Worm (Caenorhabditis elegans) whole organism, L1 larva: ENCODE data around the gene C16A11.7.

ENCODE experiments used
- C04F5.9 ChIP-seq: sonication (generic microtip); optimal IDR thresholded peaks from 2 replicates; lab custom pipeline; 2016; ENCODE audit warnings: missing genetic modification characterization, missing compliant biosample characterization
- aly-2 ChIP-seq: fragments of 150-350 bp; optimal IDR thresholded peaks from 2 replicates; lab custom pipeline; 2014; ENCODE audit warnings: missing biosample characterization, missing genetic modification characterization
- blmp-1 ChIP-seq: fragments of 150-350 bp; optimal IDR thresholded peaks from 2 replicates; lab custom pipeline; 2014; ENCODE audit warnings: missing biosample characterization, missing genetic modification characterization
- ceh-82 ChIP-seq, 3 experiments: fragments of 150-350 bp in 1 of 3; sonication (generic microtip) in 2 of 3; optimal IDR thresholded peaks; 2 replicates each; lab custom pipeline; 2014 to 2017; ENCODE audit warnings: missing biosample characterization in 3 of 3, missing genetic modification characterization in 3 of 3
- ces-1 ChIP-seq: fragments of 150-350 bp; optimal IDR thresholded peaks from 2 replicates; lab custom pipeline; 2014; ENCODE audit warnings: missing biosample characterization, missing genetic modification reagents, missing genetic modification characterization
- dpl-1 ChIP-seq, 3 experiments: fragments of 150-350 bp in 2 of 3; sonication (generic microtip) in 1 of 3; optimal IDR thresholded peaks; 2 replicates each; lab custom pipeline; 2014 to 2017; ENCODE audit warnings: missing biosample characterization in 3 of 3, missing genetic modification characterization in 3 of 3, missing genetic modification reagents in 3 of 3
- dsc-1 ChIP-seq: sonication (generic microtip); optimal IDR thresholded peaks from 2 replicates; lab custom pipeline; 2016; ENCODE audit warnings: mild to moderate bottlenecking, missing genetic modification characterization, missing compliant biosample characterization
- efl-1 ChIP-seq, 4 experiments: fragments of 150-350 bp; optimal IDR thresholded peaks in 3 of 4; peaks in 1 of 4; 1 replicate in 1 of 4; 2 replicates in 3 of 4; lab custom pipeline; 2014; ENCODE audit warnings: missing biosample characterization in 2 of 4, missing genetic modification characterization in 2 of 4, missing genetic modification reagents in 2 of 4
- elt-2 ChIP-seq: sonication (generic microtip); optimal IDR thresholded peaks from 2 replicates; lab custom pipeline; 2016; ENCODE audit warnings: missing genetic modification characterization, mild to moderate bottlenecking, inconsistent platforms, missing compliant biosample characterization, missing genetic modification reagents
- elt-3 ChIP-seq, 6 experiments: fragments of 150-350 bp in 1 of 6; sonication (generic microtip); optimal IDR thresholded peaks; 2 replicates each; lab custom pipeline; 2017 to 2018; ENCODE audit warnings: missing biosample characterization in 6 of 6, missing genetic modification characterization in 6 of 6, inconsistent platforms in 1 of 6
- ets-5 ChIP-seq: fragments of 200-800 bp; sonication (Bioruptor generic); IDR thresholded peaks from 2 replicates; pipeline ENCODE4 v1.3.6; 2022; ENCODE audit warnings: missing genetic modification characterization, missing compliant biosample characterization
- fkh-10 ChIP-seq: sonication (generic microtip); optimal IDR thresholded peaks from 2 replicates; lab custom pipeline; 2017; ENCODE audit warnings: missing biosample characterization, missing genetic modification reagents, missing genetic modification characterization
- grh-1 ChIP-seq: fragments of 200-800 bp; sonication (Bioruptor generic); IDR thresholded peaks from 2 replicates; pipeline ENCODE4 v1.3.6; 2022; ENCODE audit warnings: missing genetic modification reagents, missing genetic modification characterization, missing compliant biosample characterization
- hlh-17 ChIP-seq: fragments of 200-800 bp; sonication (Bioruptor generic); optimal IDR thresholded peaks from 2 replicates; lab custom pipeline; 2018; ENCODE audit warnings: missing genetic modification characterization, mild to moderate bottlenecking, missing compliant biosample characterization, moderate library complexity, borderline replicate concordance
- hpl-2 ChIP-seq: fragments of 150-350 bp; optimal IDR thresholded peaks from 2 replicates; lab custom pipeline; 2014; ENCODE audit warnings: missing biosample characterization, missing genetic modification reagents, missing genetic modification characterization
- irx-1 ChIP-seq: sonication (generic microtip); optimal IDR thresholded peaks from 2 replicates; lab custom pipeline; 2016; ENCODE audit warnings: missing genetic modification characterization, missing compliant biosample characterization
- lin-14 ChIP-seq: fragments of 200-800 bp; sonication (Bioruptor generic); optimal IDR thresholded peaks from 2 replicates; lab custom pipeline; 2018; ENCODE audit warnings: mild to moderate bottlenecking, missing genetic modification characterization, moderate library complexity, missing compliant biosample characterization
- lin-15B ChIP-seq: fragments of 150-350 bp; sonication (generic microtip); optimal IDR thresholded peaks from 3 replicates; lab custom pipeline; 2014; ENCODE audit warnings: missing biosample characterization, missing genetic modification characterization
- lsy-2 ChIP-seq, 2 experiments: fragments of 150-350 bp; optimal IDR thresholded peaks; 2 replicates each; lab custom pipeline; 2014; ENCODE audit warnings: missing biosample characterization in 2 of 2, missing genetic modification characterization in 2 of 2
- mab-9 ChIP-seq: fragments of 200-800 bp; sonication (Bioruptor generic); IDR thresholded peaks from 2 replicates; pipeline ENCODE4 v1.3.6; 2022; ENCODE audit warnings: missing genetic modification reagents, missing genetic modification characterization, missing compliant biosample characterization
- mdl-1 ChIP-seq, 2 experiments: fragments of 150-350 bp; optimal IDR thresholded peaks; 2 replicates each; lab custom pipeline; 2014 to 2017; ENCODE audit warnings: missing biosample characterization in 2 of 2, missing genetic modification characterization in 2 of 2, inconsistent platforms in 1 of 2
- mef-2 ChIP-seq: fragments of 150-350 bp; optimal IDR thresholded peaks from 2 replicates; lab custom pipeline; 2014; ENCODE audit warnings: missing biosample characterization, missing genetic modification characterization
- nhr-19 ChIP-seq: fragments of 200-800 bp; sonication (Bioruptor generic); conservative IDR thresholded peaks from 2 replicates; pipeline ENCODE4 v1.3.6; 2022; ENCODE audit warnings: missing genetic modification characterization, missing compliant biosample characterization
- nhr-28 ChIP-seq: fragments of 150-350 bp; optimal IDR thresholded peaks from 2 replicates; lab custom pipeline; 2014; ENCODE audit warnings: missing biosample characterization, missing genetic modification characterization
- nhr-47 ChIP-seq: sonication (generic microtip); optimal IDR thresholded peaks from 2 replicates; lab custom pipeline; 2016; ENCODE audit warnings: mild to moderate bottlenecking, missing genetic modification characterization, moderate library complexity, missing compliant biosample characterization
- nhr-76 ChIP-seq: sonication (generic microtip); optimal IDR thresholded peaks from 2 replicates; lab custom pipeline; 2017; ENCODE audit warnings: missing biosample characterization, missing genetic modification characterization
- nhr-77 ChIP-seq: fragments of 150-350 bp; optimal IDR thresholded peaks from 2 replicates; lab custom pipeline; 2014; ENCODE audit warnings: missing biosample characterization, missing genetic modification characterization
- nhr-84 ChIP-seq: sonication (generic microtip); optimal IDR thresholded peaks from 2 replicates; lab custom pipeline; 2017; ENCODE audit warnings: missing biosample characterization, missing genetic modification characterization
- nhr-90 ChIP-seq: sonication (generic microtip); optimal IDR thresholded peaks from 2 replicates; lab custom pipeline; 2016; ENCODE audit warnings: mild to moderate bottlenecking, missing genetic modification characterization, missing compliant biosample characterization; ENCODE audit not compliant: poor library complexity
- pag-3 ChIP-seq: sonication (generic microtip); optimal IDR thresholded peaks from 2 replicates; lab custom pipeline; 2017; ENCODE audit warnings: missing genetic modification characterization, mild to moderate bottlenecking, missing compliant biosample characterization, antibody characterized with exemption, borderline replicate concordance; ENCODE audit not compliant: insufficient read depth
- pax-3 ChIP-seq: fragments of 200-800 bp; sonication (Bioruptor generic); optimal IDR thresholded peaks from 2 replicates; lab custom pipeline; 2018; ENCODE audit warnings: mild to moderate bottlenecking, missing genetic modification characterization, moderate library complexity, missing compliant biosample characterization
- snpc-4 ChIP-seq: fragments of 150-350 bp; optimal IDR thresholded peaks from 2 replicates; lab custom pipeline; 2014; ENCODE audit warnings: missing biosample characterization, missing genetic modification characterization
- snu-23 ChIP-seq: sonication (generic microtip); optimal IDR thresholded peaks from 2 replicates; lab custom pipeline; 2016; ENCODE audit warnings: missing genetic modification characterization, missing compliant biosample characterization
- sup-37 ChIP-seq: fragments of 200-800 bp; sonication (Bioruptor generic); optimal IDR thresholded peaks from 2 replicates; lab custom pipeline; 2018; ENCODE audit warnings: mild to moderate bottlenecking, missing genetic modification characterization, missing compliant biosample characterization
- tlp-1 ChIP-seq: fragments of 150-350 bp; optimal IDR thresholded peaks from 2 replicates; lab custom pipeline; 2014; ENCODE audit warnings: missing biosample characterization, missing genetic modification characterization
- unc-86 ChIP-seq: sonication (generic microtip); optimal IDR thresholded peaks from 2 replicates; lab custom pipeline; 2016; ENCODE audit warnings: missing genetic modification characterization, missing compliant biosample characterization
- unc-98 ChIP-seq: fragments of 200-800 bp; sonication (Bioruptor generic); IDR thresholded peaks from 2 replicates; pipeline ENCODE4 v1.3.6; 2022; ENCODE audit warnings: missing genetic modification characterization, missing compliant biosample characterization
- zag-1 ChIP-seq: fragments of 150-350 bp; optimal IDR thresholded peaks from 2 replicates; lab custom pipeline; 2014; ENCODE audit warnings: missing biosample characterization, missing genetic modification characterization

Gene C16A11.7

ce11 chrII:4297259-4297658, 40.5 kb upstream of the C16A11.7 start:
- TF ChIP-seq aly-2 (tag; lab: Kevin White, UChicago) (no peak), elt-2 (tag; lab: Kevin White, UChicago) (peak; percentile 63)

DNA sequence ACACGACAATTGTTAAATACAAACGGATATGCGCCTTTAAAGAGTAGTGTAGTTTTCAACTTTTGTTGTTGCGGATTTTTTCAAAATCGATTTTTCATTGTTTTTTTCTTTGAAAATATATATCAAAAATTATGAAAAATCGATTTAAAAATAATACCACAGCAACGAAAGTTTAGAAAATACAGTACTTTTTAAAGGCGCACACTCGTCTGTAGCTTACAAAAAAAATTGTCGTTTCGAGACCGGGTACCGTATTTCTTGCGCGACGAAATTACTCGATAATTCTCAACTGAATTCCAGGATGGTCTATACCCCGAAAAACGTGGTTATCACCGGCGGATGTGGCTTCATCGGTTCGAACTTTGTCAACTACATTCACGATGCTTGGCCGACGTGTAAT, 38.0 kb upstream of the C16A11.7 start, which contains the start of gene rml-4:
Gene rml-4 (plus strand): TSS at position 301 of the 400 bp plus-strand sequence.
- no peak for TF ChIP-seq unc-98 (GFP tag; lab: Robert Waterston, UW)
- no peak for TF ChIP-seq efl-1 (optimal IDR thresholded peaks at IDR 0.05; lab: Kevin White, UChicago)
- TF ChIP-seq efl-1 (GFP tag; optimal IDR thresholded peaks at IDR 0.05 in 1 of 2; lab: Kevin White, UChicago) = peak in 1 of 2 experiments; percentile 71

DNA sequence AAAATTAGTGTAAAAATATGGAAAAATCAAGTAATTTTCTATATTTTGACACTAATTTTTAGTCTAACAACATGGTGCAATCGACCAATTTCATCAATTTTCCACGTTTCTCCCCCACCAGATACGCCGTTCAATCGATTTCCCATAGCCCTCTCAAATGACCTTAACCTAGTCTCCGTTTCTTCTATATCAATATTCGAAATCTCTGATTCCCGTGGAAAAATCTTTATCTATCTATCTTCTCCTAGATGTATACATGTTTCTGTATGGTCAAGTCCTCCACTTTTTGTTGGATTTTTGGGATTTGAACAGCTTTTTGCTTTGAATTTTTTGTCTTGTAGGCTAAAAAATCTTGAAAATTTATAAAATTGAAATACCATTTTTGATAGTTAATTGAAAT, 37.4 kb upstream of the C16A11.7 start:
- peak; percentile 24 for TF ChIP-seq blmp-1 (tag; lab: Kevin White, UChicago)
- TF ChIP-seq unc-86 (tag; lab: Kevin White, UChicago) = no peak
- TF ChIP-seq elt-2 (tag; lab: Kevin White, UChicago) = no peak
- TF ChIP-seq efl-1 (optimal IDR thresholded peaks at IDR 0.05; lab: Kevin White, UChicago) = no peak
- TF ChIP-seq efl-1 (GFP tag; optimal IDR thresholded peaks at IDR 0.05 in 1 of 2; lab: Kevin White, UChicago) = peak in 1 of 2 experiments; percentile 80
- TF ChIP-seq lin-14 (GFP tag; lab: Kevin White, UChicago) = peak; percentile 20
- TF ChIP-seq, all 84 proteins: peak for 3

- no peak for TF ChIP-seq nhr-47 (tag; lab: Kevin White, UChicago)
- TF ChIP-seq lsy-2 (tag; optimal IDR thresholded peaks at IDR 0.05; lab: Kevin White, UChicago) = peak in 1 of 2 experiments; percentile 0
- no peak for TF ChIP-seq efl-1 (optimal IDR thresholded peaks at IDR 0.05; lab: Kevin White, UChicago)
- TF ChIP-seq efl-1 (GFP tag; optimal IDR thresholded peaks at IDR 0.05 in 1 of 2; lab: Kevin White, UChicago) = peak in 1 of 2 experiments; percentile 77
- TF ChIP-seq lin-14 (GFP tag; lab: Kevin White, UChicago) = peak; percentile 18
- TF ChIP-seq snpc-4 = no peak
- no peak for TF ChIP-seq irx-1 (tag; lab: Kevin White, UChicago)
These were observed 36.3 kb upstream of the C16A11.7 start for ce11 chrII:4293027-4293522.

DNA sequence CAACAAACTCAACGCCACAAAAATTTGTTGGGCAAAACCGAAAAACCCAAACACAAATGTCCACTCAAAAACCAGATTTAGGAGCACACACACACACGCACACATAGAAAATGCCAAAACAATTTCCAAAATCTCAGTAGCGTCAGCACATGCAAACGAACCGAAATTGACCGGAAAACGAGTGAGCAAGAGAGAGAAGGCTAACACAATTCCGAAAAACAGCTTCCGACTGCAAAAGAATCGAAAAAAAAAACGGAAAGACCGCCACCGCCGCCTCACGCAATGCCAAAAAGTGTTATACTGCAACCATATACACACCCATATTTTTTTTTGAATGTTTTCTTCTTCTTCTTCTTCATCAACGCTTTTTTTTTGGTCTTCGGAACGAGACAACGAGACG, 35.0 kb upstream of the C16A11.7 start:
- peak; percentile 16 for TF ChIP-seq ces-1 (GFP tag; lab: Kevin White, UChicago)
- TF ChIP-seq ceh-82 (tag; optimal IDR thresholded peaks at IDR 0.05; lab: Kevin White, UChicago) = no peak
- TF ChIP-seq fkh-10 (GFP tag; lab: Kevin White, UChicago) = peak; percentile 65
- TF ChIP-seq lin-14 (GFP tag; lab: Kevin White, UChicago) = peak; percentile 68
- TF ChIP-seq, all 84 proteins: peak for 3

- no peak for TF ChIP-seq unc-98 (GFP tag; lab: Robert Waterston, UW)
- no peak for TF ChIP-seq sup-37
- no peak for TF ChIP-seq hpl-2 (GFP tag; lab: Kevin White, UChicago)
- TF ChIP-seq tlp-1 (tag; lab: Kevin White, UChicago) = no peak
- peak in 1 of 6 experiments; percentile 32 for TF ChIP-seq elt-3 (tag; optimal IDR thresholded peaks at IDR 0.05; lab: Kevin White, UChicago)
- TF ChIP-seq irx-1 (tag; lab: Kevin White, UChicago) = no peak
- TF ChIP-seq nhr-90 = no peak
- TF ChIP-seq unc-86 (tag; lab: Kevin White, UChicago) = no peak
- peak; percentile 52 for TF ChIP-seq elt-2 (tag; lab: Kevin White, UChicago)
- TF ChIP-seq snpc-4 = no peak
- TF ChIP-seq snu-23 (GFP tag; lab: Kevin White, UChicago) = no peak
- TF ChIP-seq nhr-19 = no peak
- no peak for TF ChIP-seq zag-1 (tag; lab: Kevin White, UChicago)
- peak in 1 of 2 experiments; percentile 1 for TF ChIP-seq lsy-2 (tag; optimal IDR thresholded peaks at IDR 0.05; lab: Kevin White, UChicago)
- peak; percentile 53 for TF ChIP-seq dsc-1 (tag; lab: Kevin White, UChicago)
- no peak for TF ChIP-seq mdl-1 (tag; optimal IDR thresholded peaks at IDR 0.05; lab: Kevin White, UChicago)
- TF ChIP-seq dpl-1 (GFP tag; optimal IDR thresholded peaks at IDR 0.05; lab: Kevin White, UChicago) = no peak
- TF ChIP-seq nhr-84 (tag; lab: Kevin White, UChicago) = no peak
- TF ChIP-seq nhr-76 (tag; lab: Kevin White, UChicago) = no peak
- TF ChIP-seq ets-5 = no peak
- TF ChIP-seq pag-3 (tag; lab: Kevin White, UChicago) = no peak
- no peak for TF ChIP-seq nhr-77 (tag; lab: Kevin White, UChicago)
- TF ChIP-seq lin-14 (GFP tag; lab: Kevin White, UChicago) = peak; percentile 28
- TF ChIP-seq hlh-17 (GFP tag; lab: Kevin White, UChicago) = no peak
- TF ChIP-seq ces-1 (GFP tag; lab: Kevin White, UChicago) = no peak
- no peak for TF ChIP-seq mef-2
- TF ChIP-seq nhr-28 (tag; lab: Kevin White, UChicago) = no peak
- TF ChIP-seq pax-3 = peak; percentile 29
- TF ChIP-seq grh-1 (GFP tag; lab: Robert Waterston, UW) = no peak
- no peak for TF ChIP-seq C04F5.9 (tag; lab: Kevin White, UChicago)
- no peak for TF ChIP-seq lin-15B (tag; lab: Kevin White, UChicago)
- no peak for TF ChIP-seq mab-9 (GFP tag; lab: Robert Waterston, UW)
These were observed 31.8 kb upstream of the C16A11.7 start for ce11 chrII:4288572-4288971.
